Worm (Caenorhabditis elegans): Measurements from ENCODE around the gene C56A3.6.

DNA sequence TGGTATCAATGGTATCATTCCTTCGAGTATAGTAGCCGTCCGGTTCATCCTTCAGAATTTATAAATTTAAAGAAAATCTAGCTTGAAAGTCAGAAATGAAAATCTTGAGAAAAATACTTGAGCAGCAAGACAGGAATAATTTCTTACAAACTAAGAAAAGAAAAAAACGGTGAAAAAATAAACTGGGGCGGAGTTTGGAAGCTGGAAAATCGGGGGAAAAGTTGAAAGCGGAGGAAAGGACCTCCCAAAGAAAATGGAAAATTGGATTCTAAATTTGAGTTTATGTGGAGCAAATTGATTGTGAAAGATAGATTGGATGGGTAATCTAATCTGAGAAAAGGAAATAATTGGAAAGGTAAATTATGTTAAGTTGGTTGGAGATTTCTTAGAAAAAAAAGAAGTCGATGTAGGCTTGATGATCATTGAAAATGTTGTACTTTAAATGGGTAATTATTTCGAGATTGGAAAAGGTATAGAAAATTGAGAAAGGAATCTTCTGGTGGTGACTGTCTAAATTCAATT lies 20.1 kb downstream of the C56A3.6 start, which contains the start of gene frpr-5:
- no peak for TF ChIP-seq T22C8.4 (GFP tag; IDR thresholded peaks at IDR 0.05)
- no peak for TF ChIP-seq klf-2 (GFP tag; conservative IDR thresholded peaks at IDR 0.05)
- TF ChIP-seq ztf-29 (GFP tag; IDR thresholded peaks at IDR 0.05): no peak
- TF ChIP-seq med-1 (GFP tag; optimal IDR thresholded peaks at IDR 0.05; ENCODE audit: insufficient read depth): no peak
